Fruit fly (Drosophila melanogaster): Measurements from ENCODE around the gene mgl.
A peak's percentile ranks its signal among the peaks of the same experiment; 100 is the strongest.

The mgl gene

dm6 chrX:9319140-9319539 lies 180.8 kb downstream of the mgl start, which contains the start of the genes c12.1 and c12.2 (continued):
- TF ChIP-seq CG9609 (GFP tag; optimal IDR thresholded peaks at IDR 0.05) (peak; percentile 1), CG7928 (GFP tag; optimal IDR thresholded peaks at IDR 0.05) (peak; percentile 1), CG3065 (GFP tag; optimal IDR thresholded peaks at IDR 0.05) (no peak), CG14014 (GFP tag; IDR thresholded peaks at IDR 0.05) (no peak), scrt (GFP tag; optimal IDR thresholded peaks at IDR 0.05) (peak; percentile 77), cato (GFP tag; optimal IDR thresholded peaks at IDR 0.05; ENCODE audit: borderline replicate concordance) (no peak), gro (GFP tag; optimal IDR thresholded peaks at IDR 0.05) (peak; percentile 17), cad (GFP tag; optimal IDR thresholded peaks at IDR 0.05) (no peak), MBD-R2 (GFP tag; IDR thresholded peaks at IDR 0.05) (peak; percentile 100), tna (GFP tag; IDR thresholded peaks at IDR 0.05; ENCODE audit: partially characterized antibody) (0 out of 2 replicates have a peak, but pooled peaks have one; percentile 18), vvl (GFP tag; IDR thresholded peaks at IDR 0.05) (0 out of 2 replicates have a peak, but pooled peaks have one; percentile 6), HHEX (GFP tag; optimal IDR thresholded peaks at IDR 0.05) (no peak), ssp (GFP tag; IDR thresholded peaks at IDR 0.05) (0 out of 2 replicates have a peak, but pooled peaks have one; percentile 18), chm (GFP tag; IDR thresholded peaks at IDR 0.05) (no peak), CG16813 (GFP tag; IDR thresholded peaks at IDR 0.05; ENCODE audit: partially characterized antibody) (peak; percentile 54; the same call in 2 of the 3 replicates), CG3995 (GFP tag; optimal IDR thresholded peaks at IDR 0.05) (peak; percentile 6), ap (GFP tag; IDR thresholded peaks at IDR 0.05) (no peak), CG31365 (tag; optimal IDR thresholded peaks at IDR 0.05) (no peak), Sry-δ (GFP tag; optimal IDR thresholded peaks at IDR 0.05) (peak; percentile 73), Spps (tag; optimal IDR thresholded peaks at IDR 0.05) (no peak), insv (GFP tag; optimal IDR thresholded peaks at IDR 0.05) (peak in 1 of 2 experiments; percentile 51), CG8765 (GFP tag; IDR thresholded peaks at IDR 0.05) (no peak), Dll (GFP tag; IDR thresholded peaks at IDR 0.05; ENCODE audit: partially characterized antibody) (peak; percentile 57; the same call in 3 of the 4 replicates), Kr (GFP tag; optimal IDR thresholded peaks at IDR 0.05) (no peak), stwl (tag; optimal IDR thresholded peaks at IDR 0.05) (peak; percentile 74), Jarid2 (GFP tag; optimal IDR thresholded peaks at IDR 0.05) (peak; percentile 30), CG7963 (GFP tag; IDR thresholded peaks at IDR 0.05; ENCODE audit: partially characterized antibody) (peak; percentile 57; the same call in 1 of the 3 replicates), CG18764 (GFP tag; optimal IDR thresholded peaks at IDR 0.05) (no peak), Opbp (GFP tag; IDR thresholded peaks at IDR 0.05; ENCODE audit: partially characterized antibody) (peak; percentile 74), ind (GFP tag; optimal IDR thresholded peaks at IDR 0.05) (no peak), Hsf (GFP tag; optimal IDR thresholded peaks at IDR 0.05) (no peak), CG6654 (GFP tag; optimal IDR thresholded peaks at IDR 0.05) (no peak), Myb (GFP tag; optimal IDR thresholded peaks at IDR 0.05) (peak; percentile 52), CG13894 (tag; optimal IDR thresholded peaks at IDR 0.05) (no peak), HmgD (GFP tag; optimal IDR thresholded peaks at IDR 0.05) (peak; percentile 68), chinmo (GFP tag; IDR thresholded peaks at IDR 0.05; ENCODE audit: partially characterized antibody) (0 out of 4 replicates have a peak, but pooled peaks have one; percentile 10), toy (GFP tag; IDR thresholded peaks at IDR 0.05) (no peak), fd64A (GFP tag; optimal IDR thresholded peaks at IDR 0.05) (no peak), CG3163 (GFP tag; optimal IDR thresholded peaks at IDR 0.05) (peak; percentile 27), Max (GFP tag; optimal IDR thresholded peaks at IDR 0.05) (peak; percentile 64), CG6683 (GFP tag; optimal IDR thresholded peaks at IDR 0.05) (no peak), yki (optimal IDR thresholded peaks at IDR 0.05) (no peak), CG3847 (GFP tag; IDR thresholded peaks at IDR 0.05) (peak; percentile 77)

All from whole organism, embryonic.